Worm (Caenorhabditis elegans) whole organism, L1 larva: ENCODE results near the gene W08G11.3.

Experiments
- lin-15B ChIP-seq: fragments of 150-350 bp; sonication (generic microtip); optimal IDR thresholded peaks from 3 replicates; lab custom pipeline; 2014; ENCODE audit warnings: missing biosample characterization, missing genetic modification characterization
- snu-23 ChIP-seq: sonication (generic microtip); optimal IDR thresholded peaks from 2 replicates; lab custom pipeline; 2016; ENCODE audit warnings: missing genetic modification characterization, missing compliant biosample characterization

- no peak for TF ChIP-seq snu-23
- no peak for TF ChIP-seq lin-15B (tag; lab: Kevin White, UChicago)
These were observed 38.6 kb upstream of the W08G11.3 start, which contains the start of gene F57G8.7 for ce11 chrV:16328849-16329248.
